Worm (Caenorhabditis elegans) whole organism, mixed stage, embryonic: ENCODE data around the gene chs-2.

Experiments
- M03D4.4 ChIP-seq: sonication (generic microtip); optimal IDR thresholded peaks from 2 replicates; lab custom pipeline; 2017; ENCODE audit warnings: mild to moderate bottlenecking, missing genetic modification characterization, missing compliant biosample characterization
- blmp-1 ChIP-seq: fragments of 150-350 bp; optimal IDR thresholded peaks from 2 replicates; lab custom pipeline; 2014; ENCODE audit warnings: missing biosample characterization, missing genetic modification characterization
- ceh-43 ChIP-seq: fragments of 200-800 bp; sonication (Bioruptor generic); optimal IDR thresholded peaks from 2 replicates; lab custom pipeline; 2018; ENCODE audit warnings: mild to moderate bottlenecking, missing genetic modification characterization, moderate library complexity, missing compliant biosample characterization
- ceh-83 ChIP-seq: fragments of 200-800 bp; sonication (Bioruptor generic); optimal IDR thresholded peaks from 2 replicates; lab custom pipeline; 2018; ENCODE audit warnings: mild to moderate bottlenecking, missing genetic modification characterization, missing compliant biosample characterization
- ces-1 ChIP-seq: fragments of 150-350 bp; optimal IDR thresholded peaks from 2 replicates; lab custom pipeline; 2014; ENCODE audit warnings: missing biosample characterization, missing genetic modification reagents, missing genetic modification characterization
- cnd-1 ChIP-seq: fragments of 200-800 bp; sonication (Bioruptor generic); optimal IDR thresholded peaks from 2 replicates; lab custom pipeline; 2018; ENCODE audit warnings: mild to moderate bottlenecking, missing genetic modification characterization, missing compliant biosample characterization
- drap-1 ChIP-seq: fragments of 200-800 bp; sonication (Bioruptor generic); optimal IDR thresholded peaks from 3 replicates; lab custom pipeline; 2018; ENCODE audit warnings: mild to moderate bottlenecking, missing genetic modification characterization, missing compliant biosample characterization
- elt-1 ChIP-seq: sonication (generic microtip); optimal IDR thresholded peaks from 2 replicates; lab custom pipeline; 2017; ENCODE audit warnings: missing genetic modification characterization, mild to moderate bottlenecking, missing compliant biosample characterization, antibody characterized with exemption, moderate library complexity, borderline replicate concordance; ENCODE audit not compliant: insufficient read depth
- elt-3 ChIP-seq: fragments of 150-350 bp; optimal IDR thresholded peaks from 2 replicates; lab custom pipeline; 2014; ENCODE audit warnings: missing biosample characterization, missing genetic modification characterization
- flh-1 ChIP-seq: fragments of 200-800 bp; sonication (Bioruptor generic); optimal IDR thresholded peaks from 2 replicates; lab custom pipeline; 2018; ENCODE audit warnings: mild to moderate bottlenecking, missing genetic modification characterization, moderate library complexity, missing compliant biosample characterization
- ham-2 ChIP-seq: fragments of 200-800 bp; sonication (Bioruptor generic); optimal IDR thresholded peaks from 2 replicates; lab custom pipeline; 2018; ENCODE audit warnings: mild to moderate bottlenecking, missing genetic modification characterization, missing compliant biosample characterization
- hlh-1 ChIP-seq: fragments of 150-350 bp; optimal IDR thresholded peaks from 2 replicates; lab custom pipeline; 2014; ENCODE audit warnings: missing biosample characterization, missing genetic modification reagents, missing genetic modification characterization
- lin-13 ChIP-seq: fragments of 150-350 bp; optimal IDR thresholded peaks from 2 replicates; lab custom pipeline; 2014; ENCODE audit warnings: missing biosample characterization, missing genetic modification characterization
- lin-32 ChIP-seq: fragments of 200-800 bp; sonication (Bioruptor generic); optimal IDR thresholded peaks from 2 replicates; lab custom pipeline; 2018; ENCODE audit warnings: mild to moderate bottlenecking, missing genetic modification characterization, missing compliant biosample characterization
- lsy-2 ChIP-seq: fragments of 150-350 bp; optimal IDR thresholded peaks from 2 replicates; lab custom pipeline; 2014; ENCODE audit warnings: missing biosample characterization, missing genetic modification characterization
- mab-5 ChIP-seq: fragments of 150-350 bp; optimal IDR thresholded peaks from 2 replicates; lab custom pipeline; 2014; ENCODE audit warnings: missing biosample characterization, missing genetic modification characterization
- mep-1 ChIP-seq: fragments of 150-350 bp; optimal IDR thresholded peaks from 2 replicates; lab custom pipeline; 2017; ENCODE audit warnings: missing biosample characterization, missing genetic modification reagents, missing genetic modification characterization, inconsistent platforms
- mls-2 ChIP-seq: sonication (generic microtip); optimal IDR thresholded peaks from 2 replicates; lab custom pipeline; 2016; ENCODE audit warnings: mild to moderate bottlenecking, missing genetic modification characterization, moderate library complexity, missing compliant biosample characterization
- nhr-12 ChIP-seq: fragments of 150-350 bp; optimal IDR thresholded peaks from 2 replicates; lab custom pipeline; 2014; ENCODE audit warnings: missing biosample characterization, missing genetic modification characterization
- nhr-2 ChIP-seq: fragments of 150-350 bp; optimal IDR thresholded peaks from 2 replicates; lab custom pipeline; 2014; ENCODE audit warnings: missing biosample characterization, missing genetic modification characterization
- nhr-237 ChIP-seq: fragments of 150-350 bp; optimal IDR thresholded peaks from 2 replicates; lab custom pipeline; 2014; ENCODE audit warnings: missing biosample characterization, missing genetic modification characterization
- nhr-28 ChIP-seq: fragments of 150-350 bp; optimal IDR thresholded peaks from 2 replicates; lab custom pipeline; 2014; ENCODE audit warnings: missing biosample characterization, missing genetic modification characterization
- nhr-76 ChIP-seq: sonication (generic microtip); optimal IDR thresholded peaks from 2 replicates; lab custom pipeline; 2017; ENCODE audit warnings: missing biosample characterization, missing genetic modification characterization
- pha-4 ChIP-seq: fragments of 150-350 bp; optimal IDR thresholded peaks from 2 replicates; lab custom pipeline; 2018; ENCODE audit warnings: missing biosample characterization, missing genetic modification reagents, missing genetic modification characterization
- sem-2 ChIP-seq: fragments of 200-800 bp; sonication (Bioruptor generic); optimal IDR thresholded peaks from 2 replicates; lab custom pipeline; 2018; ENCODE audit warnings: mild to moderate bottlenecking, missing genetic modification characterization, missing compliant biosample characterization
- snpc-4 ChIP-seq: fragments of 150-350 bp; optimal IDR thresholded peaks from 2 replicates; lab custom pipeline; 2014; ENCODE audit warnings: missing biosample characterization, missing genetic modification characterization
- sptf-1 ChIP-seq: sonication (generic microtip); optimal IDR thresholded peaks from 2 replicates; lab custom pipeline; 2017; ENCODE audit warnings: mild to moderate bottlenecking, missing genetic modification characterization, moderate library complexity, missing compliant biosample characterization
- tbx-8 ChIP-seq: fragments of 200-800 bp; sonication (Bioruptor generic); optimal IDR thresholded peaks from 2 replicates; lab custom pipeline; 2018; ENCODE audit warnings: mild to moderate bottlenecking, missing genetic modification characterization, moderate library complexity, missing compliant biosample characterization
- unc-120 ChIP-seq: sonication (generic microtip); optimal IDR thresholded peaks from 2 replicates; lab custom pipeline; 2017; ENCODE audit warnings: missing genetic modification characterization, missing compliant biosample characterization; ENCODE audit not compliant: poor library complexity, severe bottlenecking
- unc-39 ChIP-seq: fragments of 150-350 bp; optimal IDR thresholded peaks from 2 replicates; lab custom pipeline; 2014; ENCODE audit warnings: missing biosample characterization, missing genetic modification characterization
- ztf-11 ChIP-seq: fragments of 150-350 bp; optimal IDR thresholded peaks from 2 replicates; lab custom pipeline; 2014; ENCODE audit warnings: missing biosample characterization, missing genetic modification characterization

The chs-2 gene

ce11 chrII:176622-177021 lies 20.2 kb upstream of the chs-2 start:
- TF ChIP-seq pha-4 (no peak), sptf-1 (tag; lab: Kevin White, UChicago) (no peak), nhr-12 (tag; lab: Kevin White, UChicago) (no peak), hlh-1 (tag; lab: Kevin White, UChicago) (no peak), ceh-83 (GFP tag; lab: Kevin White, UChicago) (no peak), ztf-11 (tag; lab: Kevin White, UChicago) (no peak), nhr-76 (tag; lab: Kevin White, UChicago) (no peak), cnd-1 (tag; lab: Kevin White, UChicago) (no peak), ces-1 (GFP tag; lab: Kevin White, UChicago) (no peak)

- TF ChIP-seq lsy-2: no peak
- no peak for TF ChIP-seq blmp-1 (tag; lab: Kevin White, UChicago)
- no peak for TF ChIP-seq ces-1 (GFP tag; lab: Kevin White, UChicago)
- TF ChIP-seq sptf-1 (tag; lab: Kevin White, UChicago): no peak
- no peak for TF ChIP-seq mab-5 (tag; lab: Kevin White, UChicago)
- no peak for TF ChIP-seq unc-120 (tag; lab: Kevin White, UChicago)
- no peak for TF ChIP-seq ceh-83 (GFP tag; lab: Kevin White, UChicago)
- TF ChIP-seq elt-1 (tag; lab: Kevin White, UChicago): no peak
- TF ChIP-seq hlh-1 (tag; lab: Kevin White, UChicago): no peak
Observed at ce11 chrII:178146-178545, 18.6 kb upstream of the chs-2 start.

- TF ChIP-seq ceh-43 (no peak), hlh-1 (tag; lab: Kevin White, UChicago) (no peak), sem-2 (no peak), nhr-2 (tag; lab: Kevin White, UChicago) (no peak), blmp-1 (tag; lab: Kevin White, UChicago) (no peak), mab-5 (tag; lab: Kevin White, UChicago) (no peak), unc-39 (tag; lab: Kevin White, UChicago) (no peak), ztf-11 (tag; lab: Kevin White, UChicago) (no peak), ceh-83 (GFP tag; lab: Kevin White, UChicago) (no peak), lsy-2 (no peak), elt-1 (tag; lab: Kevin White, UChicago) (no peak), elt-3 (tag; lab: Kevin White, UChicago) (no peak), lin-32 (GFP tag; lab: Kevin White, UChicago) (no peak), nhr-76 (tag; lab: Kevin White, UChicago) (no peak), mls-2 (tag; lab: Kevin White, UChicago) (no peak), ham-2 (GFP tag; lab: Kevin White, UChicago) (no peak)
Observed at ce11 chrII:178993-179392, 17.8 kb upstream of the chs-2 start, which contains the start of gene T01D1.4. Gene T01D1.4 (minus strand): TSS chrII:179093.

ce11 chrII:186504-186903 lies 10.3 kb upstream of the chs-2 start, which contains the start of gene T01D1.8:
Gene T01D1.8 (plus strand): TSS chrII:186739.
- TF ChIP-seq ztf-11 (tag; lab: Kevin White, UChicago): no peak
- TF ChIP-seq mep-1: no peak
- TF ChIP-seq nhr-237 (tag; lab: Kevin White, UChicago): no peak
- TF ChIP-seq ceh-83 (GFP tag; lab: Kevin White, UChicago): no peak
- TF ChIP-seq sem-2: no peak
- TF ChIP-seq tbx-8: no peak
- TF ChIP-seq lsy-2: no peak
- no peak for TF ChIP-seq sptf-1 (tag; lab: Kevin White, UChicago)
- TF ChIP-seq lin-13 (tag; lab: Kevin White, UChicago): no peak

ce11 chrII:188967-189366 lies 7.8 kb upstream of the chs-2 start, which contains the start of gene T01D1.5:
Gene T01D1.5 (minus strand): TSS chrII:189067.
- no peak for TF ChIP-seq flh-1 (GFP tag; lab: Kevin White, UChicago)
- no peak for TF ChIP-seq lin-13 (tag; lab: Kevin White, UChicago)
- no peak for TF ChIP-seq mls-2 (tag; lab: Kevin White, UChicago)
- TF ChIP-seq sem-2: no peak
- TF ChIP-seq hlh-1 (tag; lab: Kevin White, UChicago): no peak
- no peak for TF ChIP-seq snpc-4 (tag; lab: Kevin White, UChicago)
- no peak for TF ChIP-seq ceh-83 (GFP tag; lab: Kevin White, UChicago)
- TF ChIP-seq drap-1: no peak
- TF ChIP-seq ham-2 (GFP tag; lab: Kevin White, UChicago): no peak
- TF ChIP-seq nhr-237 (tag; lab: Kevin White, UChicago): no peak
- TF ChIP-seq ztf-11 (tag; lab: Kevin White, UChicago): no peak
- no peak for TF ChIP-seq sptf-1 (tag; lab: Kevin White, UChicago)
- TF ChIP-seq M03D4.4 (tag; lab: Kevin White, UChicago): no peak
- TF ChIP-seq nhr-28 (tag; lab: Kevin White, UChicago): no peak
- TF ChIP-seq nhr-76 (tag; lab: Kevin White, UChicago): no peak
